Worm (Caenorhabditis elegans) whole organism, mixed stage, embryonic: ENCODE measurements around the gene E01G4.3.

Experiments used
- M03D4.4 ChIP-seq: sonication (generic microtip); optimal IDR thresholded peaks from 2 replicates; lab custom pipeline; 2017; ENCODE audit warnings: mild to moderate bottlenecking, missing genetic modification characterization, missing compliant biosample characterization
- bed-3 ChIP-seq: fragments of 200-800 bp; sonication (Bioruptor generic); optimal IDR thresholded peaks from 3 replicates; lab custom pipeline; 2018; ENCODE audit warnings: mild to moderate bottlenecking, missing genetic modification characterization, moderate library complexity, missing compliant biosample characterization
- blmp-1 ChIP-seq: fragments of 150-350 bp; optimal IDR thresholded peaks from 2 replicates; lab custom pipeline; 2014; ENCODE audit warnings: missing biosample characterization, missing genetic modification characterization
- ceh-39 ChIP-seq: fragments of 150-350 bp; optimal IDR thresholded peaks from 2 replicates; lab custom pipeline; 2014; ENCODE audit warnings: missing biosample characterization, missing genetic modification characterization
- ceh-43 ChIP-seq: fragments of 200-800 bp; sonication (Bioruptor generic); optimal IDR thresholded peaks from 2 replicates; lab custom pipeline; 2018; ENCODE audit warnings: mild to moderate bottlenecking, missing genetic modification characterization, moderate library complexity, missing compliant biosample characterization
- ceh-83 ChIP-seq: fragments of 200-800 bp; sonication (Bioruptor generic); optimal IDR thresholded peaks from 2 replicates; lab custom pipeline; 2018; ENCODE audit warnings: mild to moderate bottlenecking, missing genetic modification characterization, missing compliant biosample characterization
- ces-1 ChIP-seq: fragments of 150-350 bp; optimal IDR thresholded peaks from 2 replicates; lab custom pipeline; 2014; ENCODE audit warnings: missing biosample characterization, missing genetic modification reagents, missing genetic modification characterization
- cnd-1 ChIP-seq: fragments of 200-800 bp; sonication (Bioruptor generic); optimal IDR thresholded peaks from 2 replicates; lab custom pipeline; 2018; ENCODE audit warnings: mild to moderate bottlenecking, missing genetic modification characterization, missing compliant biosample characterization
- drap-1 ChIP-seq: fragments of 200-800 bp; sonication (Bioruptor generic); optimal IDR thresholded peaks from 3 replicates; lab custom pipeline; 2018; ENCODE audit warnings: mild to moderate bottlenecking, missing genetic modification characterization, missing compliant biosample characterization
- elt-1 ChIP-seq: sonication (generic microtip); optimal IDR thresholded peaks from 2 replicates; lab custom pipeline; 2017; ENCODE audit warnings: missing genetic modification characterization, mild to moderate bottlenecking, missing compliant biosample characterization, antibody characterized with exemption, moderate library complexity, borderline replicate concordance; ENCODE audit not compliant: insufficient read depth
- elt-3 ChIP-seq: fragments of 150-350 bp; optimal IDR thresholded peaks from 2 replicates; lab custom pipeline; 2014; ENCODE audit warnings: missing biosample characterization, missing genetic modification characterization
- flh-1 ChIP-seq: fragments of 200-800 bp; sonication (Bioruptor generic); optimal IDR thresholded peaks from 2 replicates; lab custom pipeline; 2018; ENCODE audit warnings: mild to moderate bottlenecking, missing genetic modification characterization, moderate library complexity, missing compliant biosample characterization
- ham-2 ChIP-seq: fragments of 200-800 bp; sonication (Bioruptor generic); optimal IDR thresholded peaks from 2 replicates; lab custom pipeline; 2018; ENCODE audit warnings: mild to moderate bottlenecking, missing genetic modification characterization, missing compliant biosample characterization
- hlh-1 ChIP-seq: fragments of 150-350 bp; optimal IDR thresholded peaks from 2 replicates; lab custom pipeline; 2014; ENCODE audit warnings: missing biosample characterization, missing genetic modification reagents, missing genetic modification characterization
- lin-13 ChIP-seq: fragments of 150-350 bp; optimal IDR thresholded peaks from 2 replicates; lab custom pipeline; 2014; ENCODE audit warnings: missing biosample characterization, missing genetic modification characterization
- lin-32 ChIP-seq: fragments of 200-800 bp; sonication (Bioruptor generic); optimal IDR thresholded peaks from 2 replicates; lab custom pipeline; 2018; ENCODE audit warnings: mild to moderate bottlenecking, missing genetic modification characterization, missing compliant biosample characterization
- lsy-2 ChIP-seq: fragments of 150-350 bp; optimal IDR thresholded peaks from 2 replicates; lab custom pipeline; 2014; ENCODE audit warnings: missing biosample characterization, missing genetic modification characterization
- mab-5 ChIP-seq: fragments of 150-350 bp; optimal IDR thresholded peaks from 2 replicates; lab custom pipeline; 2014; ENCODE audit warnings: missing biosample characterization, missing genetic modification characterization
- mep-1 ChIP-seq: fragments of 150-350 bp; optimal IDR thresholded peaks from 2 replicates; lab custom pipeline; 2017; ENCODE audit warnings: missing biosample characterization, missing genetic modification reagents, missing genetic modification characterization, inconsistent platforms
- mls-2 ChIP-seq: sonication (generic microtip); optimal IDR thresholded peaks from 2 replicates; lab custom pipeline; 2016; ENCODE audit warnings: mild to moderate bottlenecking, missing genetic modification characterization, moderate library complexity, missing compliant biosample characterization
- nhr-12 ChIP-seq: fragments of 150-350 bp; optimal IDR thresholded peaks from 2 replicates; lab custom pipeline; 2014; ENCODE audit warnings: missing biosample characterization, missing genetic modification characterization
- nhr-2 ChIP-seq: fragments of 150-350 bp; optimal IDR thresholded peaks from 2 replicates; lab custom pipeline; 2014; ENCODE audit warnings: missing biosample characterization, missing genetic modification characterization
- nhr-237 ChIP-seq: fragments of 150-350 bp; optimal IDR thresholded peaks from 2 replicates; lab custom pipeline; 2014; ENCODE audit warnings: missing biosample characterization, missing genetic modification characterization
- nhr-28 ChIP-seq: fragments of 150-350 bp; optimal IDR thresholded peaks from 2 replicates; lab custom pipeline; 2014; ENCODE audit warnings: missing biosample characterization, missing genetic modification characterization
- nhr-76 ChIP-seq: sonication (generic microtip); optimal IDR thresholded peaks from 2 replicates; lab custom pipeline; 2017; ENCODE audit warnings: missing biosample characterization, missing genetic modification characterization
- pha-4 ChIP-seq: fragments of 150-350 bp; optimal IDR thresholded peaks from 2 replicates; lab custom pipeline; 2018; ENCODE audit warnings: missing biosample characterization, missing genetic modification reagents, missing genetic modification characterization
- sem-2 ChIP-seq: fragments of 200-800 bp; sonication (Bioruptor generic); optimal IDR thresholded peaks from 2 replicates; lab custom pipeline; 2018; ENCODE audit warnings: mild to moderate bottlenecking, missing genetic modification characterization, missing compliant biosample characterization
- snpc-4 ChIP-seq: fragments of 150-350 bp; optimal IDR thresholded peaks from 2 replicates; lab custom pipeline; 2014; ENCODE audit warnings: missing biosample characterization, missing genetic modification characterization
- sptf-1 ChIP-seq: sonication (generic microtip); optimal IDR thresholded peaks from 2 replicates; lab custom pipeline; 2017; ENCODE audit warnings: mild to moderate bottlenecking, missing genetic modification characterization, moderate library complexity, missing compliant biosample characterization
- tbx-8 ChIP-seq: fragments of 200-800 bp; sonication (Bioruptor generic); optimal IDR thresholded peaks from 2 replicates; lab custom pipeline; 2018; ENCODE audit warnings: mild to moderate bottlenecking, missing genetic modification characterization, moderate library complexity, missing compliant biosample characterization
- unc-120 ChIP-seq: sonication (generic microtip); optimal IDR thresholded peaks from 2 replicates; lab custom pipeline; 2017; ENCODE audit warnings: missing genetic modification characterization, missing compliant biosample characterization; ENCODE audit not compliant: poor library complexity, severe bottlenecking
- unc-39 ChIP-seq: fragments of 150-350 bp; optimal IDR thresholded peaks from 2 replicates; lab custom pipeline; 2014; ENCODE audit warnings: missing biosample characterization, missing genetic modification characterization
- unc-62 ChIP-seq: fragments of 150-350 bp; optimal IDR thresholded peaks from 2 replicates; lab custom pipeline; 2014; ENCODE audit warnings: missing biosample characterization, missing genetic modification reagents, missing genetic modification characterization
- zip-8 ChIP-seq: fragments of 150-350 bp; optimal IDR thresholded peaks from 2 replicates; lab custom pipeline; 2014; ENCODE audit warnings: missing biosample characterization, missing genetic modification characterization
- ztf-11 ChIP-seq: fragments of 150-350 bp; optimal IDR thresholded peaks from 2 replicates; lab custom pipeline; 2014; ENCODE audit warnings: missing biosample characterization, missing genetic modification characterization

Gene E01G4.3

DNA sequence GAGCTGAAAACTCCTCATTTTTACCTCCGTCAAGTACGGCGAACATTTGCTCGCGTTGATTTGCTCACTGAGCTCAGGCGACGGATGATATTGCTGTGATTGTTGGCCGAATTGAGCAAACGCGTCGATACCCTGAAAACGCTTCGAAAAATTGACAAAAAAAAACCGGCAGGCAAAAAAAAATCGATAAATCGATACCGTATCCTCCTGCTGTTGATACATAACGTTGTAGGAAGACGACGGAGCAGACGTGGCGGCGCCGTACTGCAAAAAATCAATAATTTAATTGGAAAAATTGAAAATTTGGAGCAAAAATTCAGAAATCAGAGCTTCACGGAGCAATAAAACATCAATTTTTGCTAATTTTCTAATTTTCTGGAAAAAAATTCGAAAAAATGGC, 14.6 kb downstream of the E01G4.3 start:
- TF ChIP-seq ceh-43 (GFP tag; lab: Kevin White, UChicago) (no peak), snpc-4 (tag; lab: Kevin White, UChicago) (no peak), sem-2 (no peak), lsy-2 (tag; lab: Kevin White, UChicago) (no peak), flh-1 (no peak), nhr-76 (tag; lab: Kevin White, UChicago) (no peak), nhr-2 (tag; lab: Kevin White, UChicago) (no peak), nhr-237 (no peak), ztf-11 (tag; lab: Kevin White, UChicago) (no peak), elt-3 (no peak), zip-8 (tag; lab: Kevin White, UChicago) (no peak), mab-5 (tag; lab: Kevin White, UChicago) (no peak), sptf-1 (tag; lab: Kevin White, UChicago) (no peak), pha-4 (tag; lab: Kevin White, UChicago) (no peak)

DNA sequence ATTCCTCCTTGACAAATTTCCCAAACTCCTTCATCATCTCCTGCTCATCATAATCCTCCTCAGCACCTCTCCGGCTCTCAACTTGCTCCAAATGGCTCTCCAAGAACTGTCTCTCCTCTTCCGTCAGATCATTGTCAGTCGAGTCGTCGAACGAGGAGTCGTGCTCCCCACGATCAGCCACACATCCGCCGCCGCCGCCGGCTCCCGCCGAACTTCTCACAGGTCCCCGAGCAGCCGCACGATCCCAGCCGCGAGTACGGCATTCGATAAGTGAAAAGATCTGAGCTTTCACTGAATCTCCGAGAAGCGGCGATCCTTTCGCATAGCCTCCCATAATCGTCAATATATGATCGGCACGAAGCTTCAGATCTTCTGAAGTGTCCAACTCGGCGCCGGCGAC, 18.1 kb downstream of the E01G4.3 start:
- no peak for TF ChIP-seq nhr-237
- no peak for TF ChIP-seq zip-8 (tag; lab: Kevin White, UChicago)
- no peak for TF ChIP-seq bed-3 (GFP tag; lab: Kevin White, UChicago)
- TF ChIP-seq blmp-1: no peak
- TF ChIP-seq cnd-1 (tag; lab: Kevin White, UChicago): no peak
- no peak for TF ChIP-seq elt-3
- no peak for TF ChIP-seq unc-62
- no peak for TF ChIP-seq tbx-8 (GFP tag; lab: Kevin White, UChicago)
- no peak for TF ChIP-seq mep-1 (tag; lab: Kevin White, UChicago)

- TF ChIP-seq sem-2 (no peak), mab-5 (tag; lab: Kevin White, UChicago) (no peak), bed-3 (GFP tag; lab: Kevin White, UChicago) (no peak), hlh-1 (peak; percentile 76), nhr-2 (tag; lab: Kevin White, UChicago) (no peak), pha-4 (tag; lab: Kevin White, UChicago) (peak; percentile 58), sptf-1 (tag; lab: Kevin White, UChicago) (no peak), nhr-12 (tag; lab: Kevin White, UChicago) (no peak), ham-2 (GFP tag; lab: Kevin White, UChicago) (no peak), lin-32 (no peak), tbx-8 (GFP tag; lab: Kevin White, UChicago) (no peak), cnd-1 (tag; lab: Kevin White, UChicago) (no peak), nhr-237 (peak; percentile 77), unc-120 (tag; lab: Kevin White, UChicago) (no peak), nhr-28 (tag; lab: Kevin White, UChicago) (no peak), unc-62 (peak; percentile 38), flh-1 (no peak), drap-1 (GFP tag; lab: Kevin White, UChicago) (no peak), ceh-39 (peak; percentile 37), M03D4.4 (no peak), zip-8 (tag; lab: Kevin White, UChicago) (no peak), unc-39 (tag; lab: Kevin White, UChicago) (no peak), mep-1 (tag; lab: Kevin White, UChicago) (peak; percentile 75), nhr-76 (tag; lab: Kevin White, UChicago) (no peak), elt-3 (no peak), snpc-4 (tag; lab: Kevin White, UChicago) (no peak), mls-2 (tag; lab: Kevin White, UChicago) (no peak), lin-13 (tag; lab: Kevin White, UChicago) (peak; percentile 68), blmp-1 (no peak), ztf-11 (tag; lab: Kevin White, UChicago) (no peak), lsy-2 (tag; lab: Kevin White, UChicago) (peak; percentile 67), elt-1 (no peak), ceh-83 (no peak), ceh-43 (GFP tag; lab: Kevin White, UChicago) (no peak), ces-1 (peak; percentile 71)
These were observed 21.7 kb downstream of the E01G4.3 start for ce11 chrII:13447668-13448067.

- no peak for TF ChIP-seq mep-1 (tag; lab: Kevin White, UChicago)
- TF ChIP-seq lin-32: no peak
- TF ChIP-seq unc-39 (tag; lab: Kevin White, UChicago): no peak
- no peak for TF ChIP-seq nhr-12 (tag; lab: Kevin White, UChicago)
- no peak for TF ChIP-seq mls-2 (tag; lab: Kevin White, UChicago)
- no peak for TF ChIP-seq ceh-83
- TF ChIP-seq lin-13 (tag; lab: Kevin White, UChicago): no peak
- no peak for TF ChIP-seq M03D4.4
- TF ChIP-seq hlh-1: no peak
- no peak for TF ChIP-seq flh-1
- TF ChIP-seq nhr-2 (tag; lab: Kevin White, UChicago): no peak
- TF ChIP-seq drap-1 (GFP tag; lab: Kevin White, UChicago): no peak
These were observed 22.2 kb downstream of the E01G4.3 start, which contains the start of gene tbc-14 for ce11 chrII:13447166-13447643. tbc-14 (minus strand) TSS chrII:13447593.
